Worm (Caenorhabditis elegans): ENCODE results near the gene T13C5.6.

- no peak for TF ChIP-seq him-1 (tag; optimal IDR thresholded peaks at IDR 0.05)
- TF ChIP-seq dao-5 (tag; optimal IDR thresholded peaks at IDR 0.05) = no peak
Measured at ce11 chrX:6208463-6208862, 976 bp upstream of the T13C5.6 start, which contains the start of gene C14F11.7.

Data from whole organism, L4/young adult.